Fruit fly (Drosophila melanogaster) whole organism, pupa: ENCODE data around the gene PGRP-LD.

ENCODE experiments used
- CG12605 ChIP-seq: fragments of 200-800 bp; sonication (Bioruptor generic); IDR thresholded peaks from 2 replicates; pipeline ENCODE4 v1.3.6; 2022; ENCODE audit warnings: missing biosample characterization, missing genetic modification characterization
- CG14655 ChIP-seq: fragments of 200-800 bp; sonication (Bioruptor generic); optimal IDR thresholded peaks from 3 replicates; lab custom pipeline; 2017; ENCODE audit warnings: mild to moderate bottlenecking, missing biosample characterization, missing genetic modification reagents, missing genetic modification characterization
- CG15710 ChIP-seq: fragments of 200-800 bp; sonication (Bioruptor generic); optimal IDR thresholded peaks from 2 replicates; lab custom pipeline; 2018; ENCODE audit warnings: missing biosample characterization, mild to moderate bottlenecking, missing genetic modification characterization, moderate library complexity
- CG32121 ChIP-seq: fragments of 200-800 bp; sonication (Bioruptor generic); IDR thresholded peaks from 2 replicates; pipeline ENCODE4 v1.3.6; 2022; ENCODE audit warnings: missing biosample characterization, missing genetic modification characterization
- CG8301 ChIP-seq: fragments of 200-800 bp; sonication (Bioruptor generic); optimal IDR thresholded peaks from 2 replicates; lab custom pipeline; 2018; ENCODE audit warnings: missing biosample characterization, mild to moderate bottlenecking, missing genetic modification characterization
- EcR ChIP-seq: fragments of 200-800 bp; sonication (Bioruptor generic); optimal IDR thresholded peaks from 3 replicates; lab custom pipeline; 2019; ENCODE audit warnings: missing biosample characterization, missing genetic modification characterization, mild to moderate bottlenecking, moderate library complexity, missing genetic modification reagents
- Pif1A ChIP-seq: fragments of 200-800 bp; sonication (Bioruptor generic); optimal IDR thresholded peaks from 3 replicates; lab custom pipeline; 2016; ENCODE audit warnings: missing biosample characterization, missing genetic modification characterization
- fd96Ca ChIP-seq: fragments of 200-800 bp; sonication (Bioruptor generic); IDR thresholded peaks from 3 replicates; pipeline ENCODE4 v1.3.6; 2022; ENCODE audit warnings: missing biosample characterization, missing genetic modification characterization
- gl ChIP-seq: fragments of 200-800 bp; sonication (Bioruptor generic); optimal IDR thresholded peaks from 2 replicates; lab custom pipeline; 2018; ENCODE audit warnings: missing biosample characterization, mild to moderate bottlenecking, missing genetic modification characterization

DNA sequence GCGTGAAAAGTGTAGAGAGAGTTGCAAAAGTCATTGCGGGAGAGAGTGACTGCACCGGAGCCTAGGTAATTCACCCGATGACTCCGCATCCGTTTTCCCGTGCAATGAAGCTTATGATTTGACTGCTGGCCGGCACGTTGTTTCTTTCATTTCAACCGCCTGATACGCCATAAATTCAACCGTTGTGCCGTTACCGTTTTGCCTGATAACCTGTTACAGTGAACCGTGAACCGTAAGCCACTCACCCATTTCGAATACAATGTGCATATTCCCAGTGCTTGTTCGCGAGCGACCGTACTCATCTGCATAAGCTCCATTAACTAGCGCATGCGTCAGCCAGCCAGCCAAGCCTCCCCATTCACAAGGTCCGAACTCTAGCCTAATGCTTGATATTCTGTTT lies 5.1 kb upstream of the PGRP-LD start:
- TF ChIP-seq CG12605 (GFP tag; lab: Robert Waterston, UW): no peak
- no peak for TF ChIP-seq CG14655
- TF ChIP-seq CG32121 (GFP tag; lab: Robert Waterston, UW): no peak
- no peak for TF ChIP-seq Pif1A (GFP tag; lab: Kevin White, UChicago)
- TF ChIP-seq CG8301: no peak
- TF ChIP-seq EcR (GFP tag; lab: Kevin White, UChicago): peak; percentile 22
- TF ChIP-seq CG15710 (tag; lab: Kevin White, UChicago): no peak
- TF ChIP-seq fd96Ca (GFP tag; lab: Robert Waterston, UW): no peak
- TF ChIP-seq gl (tag; lab: Kevin White, UChicago): no peak
